Worm (Caenorhabditis elegans) whole organism, L4 larva: Measurements from ENCODE around the gene dgn-2.

Experiments used
- F26F4.8 ChIP-seq: fragments of 200-800 bp; sonication (Bioruptor generic); conservative IDR thresholded peaks from 2 replicates; pipeline ENCODE4 v1.3.6; 2022; ENCODE audit warnings: missing genetic modification characterization, missing compliant biosample characterization
- F49E8.2 ChIP-seq: sonication (generic microtip); optimal IDR thresholded peaks from 2 replicates; lab custom pipeline; 2016; ENCODE audit warnings: missing compliant biosample characterization, mild to moderate bottlenecking, missing genetic modification characterization, borderline replicate concordance
- Y105C5A.15 ChIP-seq: fragments of 200-800 bp; sonication (Bioruptor generic); IDR thresholded peaks from 2 replicates; pipeline ENCODE4 v1.3.6; 2022; ENCODE audit warnings: missing genetic modification characterization, missing compliant biosample characterization
- aha-1 ChIP-seq: fragments of 150-350 bp; peaks from one replicate; lab custom pipeline; 2014; ENCODE audit warnings: missing biosample characterization, missing genetic modification characterization
- arid-1 ChIP-seq: fragments of 200-800 bp; sonication (Bioruptor generic); conservative IDR thresholded peaks from 2 replicates; pipeline ENCODE4 v1.3.6; 2022; ENCODE audit warnings: missing genetic modification reagents, missing genetic modification characterization, missing compliant biosample characterization
- cey-2 ChIP-seq: sonication (generic microtip); optimal IDR thresholded peaks from 3 replicates; lab custom pipeline; 2017; ENCODE audit warnings: missing genetic modification characterization, mild to moderate bottlenecking, missing compliant biosample characterization, antibody characterized with exemption, borderline replicate concordance; ENCODE audit not compliant: insufficient read depth
- daf-12 ChIP-seq: fragments of 150-350 bp; optimal IDR thresholded peaks from 2 replicates; lab custom pipeline; 2014; ENCODE audit warnings: missing biosample characterization, missing genetic modification reagents, missing genetic modification characterization
- dmd-9 ChIP-seq: fragments of 200-800 bp; sonication (Bioruptor generic); IDR thresholded peaks from 2 replicates; pipeline ENCODE4 v1.3.6; 2022; ENCODE audit warnings: missing genetic modification reagents, missing genetic modification characterization, missing compliant biosample characterization
- fos-1 ChIP-seq: fragments of 150-350 bp; optimal IDR thresholded peaks from 2 replicates; lab custom pipeline; 2014; ENCODE audit warnings: missing biosample characterization, missing genetic modification characterization
- hlh-11 ChIP-seq: fragments of 200-800 bp; sonication (Bioruptor generic); optimal IDR thresholded peaks from 2 replicates; lab custom pipeline; 2018; ENCODE audit warnings: mild to moderate bottlenecking, missing genetic modification characterization, missing compliant biosample characterization
- hmg-1.1 ChIP-seq: fragments of 200-800 bp; sonication (Bioruptor generic); IDR thresholded peaks from 2 replicates; pipeline ENCODE4 v1.3.6; 2022; ENCODE audit warnings: missing genetic modification reagents, missing genetic modification characterization, missing compliant biosample characterization
- lin-1 ChIP-seq: fragments of 200-800 bp; sonication (Bioruptor generic); IDR thresholded peaks from 2 replicates; pipeline ENCODE4 v1.3.6; 2022; ENCODE audit warnings: missing genetic modification reagents, missing genetic modification characterization, missing compliant biosample characterization
- lin-15B ChIP-seq: fragments of 150-350 bp; sonication (generic microtip); optimal IDR thresholded peaks from 3 replicates; lab custom pipeline; 2014; ENCODE audit warnings: missing biosample characterization, missing genetic modification characterization
- lin-38 ChIP-seq: fragments of 200-800 bp; sonication (Bioruptor generic); IDR thresholded peaks from 2 replicates; pipeline ENCODE4 v1.3.6; 2022; ENCODE audit warnings: missing genetic modification reagents, missing genetic modification characterization, missing compliant biosample characterization
- mep-1 ChIP-seq: fragments of 150-350 bp; sonication (generic microtip); optimal IDR thresholded peaks from 3 replicates; lab custom pipeline; 2014; ENCODE audit warnings: missing biosample characterization, missing genetic modification characterization
- mes-2 ChIP-seq: sonication (generic microtip); optimal IDR thresholded peaks from 2 replicates; lab custom pipeline; 2016; ENCODE audit warnings: missing genotype, mild to moderate bottlenecking, missing genetic modification characterization, missing compliant biosample characterization; ENCODE audit not compliant: poor library complexity, severe bottlenecking
- mxl-3 ChIP-seq: fragments of 200-800 bp; sonication (Bioruptor generic); optimal IDR thresholded peaks from 2 replicates; lab custom pipeline; 2018; ENCODE audit warnings: mild to moderate bottlenecking, missing genetic modification characterization, missing compliant biosample characterization
- nhr-28 ChIP-seq: fragments of 150-350 bp; optimal IDR thresholded peaks from 2 replicates; lab custom pipeline; 2014; ENCODE audit warnings: missing biosample characterization, missing genetic modification characterization
- nhr-48 ChIP-seq: sonication (generic microtip); optimal IDR thresholded peaks from 2 replicates; lab custom pipeline; 2016; ENCODE audit warnings: mild to moderate bottlenecking, missing genetic modification characterization, missing compliant biosample characterization
- nhr-77 ChIP-seq: fragments of 150-350 bp; optimal IDR thresholded peaks from 2 replicates; lab custom pipeline; 2014; ENCODE audit warnings: missing biosample characterization, missing genetic modification characterization
- pqm-1 ChIP-seq: sonication (generic microtip); optimal IDR thresholded peaks from 2 replicates; lab custom pipeline; 2017; ENCODE audit warnings: missing biosample characterization, missing genetic modification characterization
- rbr-2 ChIP-seq: sonication (generic microtip); optimal IDR thresholded peaks from 2 replicates; lab custom pipeline; 2016; ENCODE audit warnings: missing genotype, missing genetic modification characterization, missing compliant biosample characterization
- set-16 ChIP-seq: fragments of 200-800 bp; sonication (Bioruptor generic); IDR thresholded peaks from 2 replicates; pipeline ENCODE4 v1.3.6; 2022; ENCODE audit warnings: missing genetic modification reagents, missing genetic modification characterization, missing compliant biosample characterization
- snpc-1.2 ChIP-seq: fragments of 200-800 bp; sonication (Bioruptor generic); IDR thresholded peaks from 2 replicates; pipeline ENCODE4 v1.3.6; 2022; ENCODE audit warnings: missing genetic modification reagents, missing genetic modification characterization, missing compliant biosample characterization
- spr-3 ChIP-seq: fragments of 200-800 bp; sonication (Bioruptor generic); optimal IDR thresholded peaks from 2 replicates; lab custom pipeline; 2018; ENCODE audit warnings: mild to moderate bottlenecking, missing genetic modification characterization, missing compliant biosample characterization
- tag-97 ChIP-seq: fragments of 200-800 bp; sonication (Bioruptor generic); IDR thresholded peaks from 2 replicates; pipeline ENCODE4 v1.3.6; 2022; ENCODE audit warnings: missing genetic modification characterization, missing compliant biosample characterization
- unc-39 ChIP-seq: sonication (generic microtip); optimal IDR thresholded peaks from 2 replicates; lab custom pipeline; 2017; ENCODE audit warnings: missing biosample characterization, missing genetic modification characterization
- unc-62 ChIP-seq, 3 experiments: fragments of 150-350 bp in 1 of 3; sonication (generic microtip); optimal IDR thresholded peaks in 2 of 3; peaks in 1 of 3; 1 replicate in 1 of 3; 2 replicates in 2 of 3; lab custom pipeline; 2014 to 2017; ENCODE audit warnings: missing biosample characterization in 3 of 3, missing genetic modification characterization in 3 of 3, missing genetic modification reagents in 3 of 3, missing genotype in 1 of 3
- zfp-2 ChIP-seq: sonication (generic microtip); optimal IDR thresholded peaks from 2 replicates; lab custom pipeline; 2016; ENCODE audit warnings: mild to moderate bottlenecking, missing genetic modification characterization, missing compliant biosample characterization
- zip-2 ChIP-seq: fragments of 150-350 bp; optimal IDR thresholded peaks from 2 replicates; lab custom pipeline; 2014; ENCODE audit warnings: missing biosample characterization, missing genetic modification characterization
- ztf-7 ChIP-seq: fragments of 150-350 bp; optimal IDR thresholded peaks from 2 replicates; lab custom pipeline; 2014; ENCODE audit warnings: missing biosample characterization, missing genetic modification characterization

dgn-2 gene

DNA sequence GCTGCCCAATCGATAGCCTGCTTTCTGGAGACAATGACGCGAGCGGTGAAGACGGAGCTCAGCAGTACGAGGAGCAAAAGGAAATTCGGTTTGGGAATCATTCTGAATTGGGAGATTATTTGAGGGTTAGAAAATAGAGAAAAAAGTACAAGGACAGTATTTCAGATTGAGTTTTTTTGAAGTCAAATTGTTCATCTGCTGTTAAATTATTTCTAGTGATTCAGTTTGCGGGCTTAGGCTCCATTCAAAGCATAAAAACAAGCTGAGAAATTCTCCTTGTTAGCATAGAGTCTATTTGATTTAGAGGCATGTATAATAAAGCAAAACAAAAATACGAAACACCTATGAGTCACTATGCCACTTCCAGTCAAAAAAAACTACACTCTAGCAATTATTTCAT is at the start of gene dgn-2:
dgn-2 (minus strand) TSS at position 101 of the 400 bp plus-strand sequence.
- TF ChIP-seq nhr-48 (tag; lab: Kevin White, UChicago) (no peak), spr-3 (GFP tag; lab: Kevin White, UChicago) (no peak), zip-2 (tag; lab: Kevin White, UChicago) (no peak), Y105C5A.15 (no peak), zfp-2 (tag; lab: Kevin White, UChicago) (no peak), arid-1 (no peak), lin-15B (tag; lab: Kevin White, UChicago) (no peak), unc-62 (GFP tag; optimal IDR thresholded peaks at IDR 0.05 in 1 of 2; lab: Kevin White, UChicago) (no peak), unc-62 (tag; optimal IDR thresholded peaks at IDR 0.05; lab: Kevin White, UChicago) (no peak), daf-12 (tag; lab: Kevin White, UChicago) (no peak), hmg-1.1 (GFP tag; lab: Robert Waterston, UW) (no peak), ztf-7 (tag; lab: Kevin White, UChicago) (no peak), set-16 (GFP tag; lab: Robert Waterston, UW) (no peak), lin-1 (GFP tag; lab: Robert Waterston, UW) (no peak), nhr-77 (tag; lab: Kevin White, UChicago) (no peak), F49E8.2 (tag; lab: Kevin White, UChicago) (no peak), hlh-11 (tag; lab: Kevin White, UChicago) (no peak)

DNA sequence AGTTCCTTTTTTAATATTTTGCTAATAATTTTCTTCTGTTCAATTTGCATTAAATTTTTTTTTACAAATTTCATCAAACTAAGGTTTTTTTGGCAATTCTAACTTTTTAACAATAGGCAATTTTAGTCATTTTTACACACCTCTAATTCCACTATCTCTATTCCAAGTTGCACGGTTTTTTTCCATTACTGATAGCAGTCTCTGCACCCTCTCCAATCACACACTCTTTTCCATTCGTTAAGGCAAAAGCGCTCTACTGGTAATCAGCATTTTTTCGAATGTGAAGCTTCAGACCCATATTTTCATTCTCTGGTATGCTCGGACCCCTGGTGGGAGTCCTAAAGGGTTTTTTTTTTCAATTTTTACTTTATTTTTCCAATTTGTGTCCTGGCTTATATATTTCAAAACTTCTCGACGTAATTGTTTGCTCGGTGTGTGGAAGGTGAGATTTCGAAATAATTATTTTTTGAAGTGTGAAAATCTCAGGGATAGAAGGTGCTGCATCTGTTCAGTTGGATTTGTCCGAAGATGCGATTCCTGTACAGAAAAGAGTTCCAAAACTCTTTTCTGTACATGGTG is 49.5 kb upstream of the dgn-2 start, which contains the start of the genes F19G12.4 and F19G12.8:
F19G12.4 (plus strand) TSS at position 529 of the 579 bp plus-strand sequence.
F19G12.8 (plus strand) TSS at position 545 of the 579 bp plus-strand sequence.
- TF ChIP-seq mxl-3 (GFP tag; lab: Kevin White, UChicago) (no peak), unc-39 (tag; lab: Kevin White, UChicago) (no peak), pqm-1 (tag; lab: Kevin White, UChicago) (peak; percentile 83), nhr-28 (tag; lab: Kevin White, UChicago) (peak; percentile 48), aha-1 (peak; percentile 88)

DNA sequence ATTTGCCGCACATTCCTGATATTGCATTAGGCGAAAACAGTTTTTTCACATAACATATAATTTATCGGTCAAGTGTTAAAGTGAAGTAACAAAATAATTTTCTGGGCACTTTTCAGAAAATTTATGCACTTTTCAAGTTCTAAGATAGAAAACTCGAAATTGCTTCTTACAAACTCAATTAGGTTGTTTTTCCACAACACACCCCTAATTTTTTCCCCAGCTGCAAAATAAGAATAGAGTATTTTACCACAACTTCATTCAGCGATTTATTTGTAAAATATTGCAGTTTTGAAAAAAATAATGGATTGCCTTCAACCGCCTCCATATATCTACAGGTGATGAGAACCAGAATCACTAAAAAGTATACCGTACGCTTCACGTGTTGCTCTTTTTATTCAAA is 45.5 kb upstream of the dgn-2 start, which contains the start of gene srh-19:
srh-19 (plus strand) TSS at position 301 of the 400 bp plus-strand sequence.
- peak in 1 of 2 experiments; percentile 38 for TF ChIP-seq unc-62 (GFP tag; optimal IDR thresholded peaks at IDR 0.05 in 1 of 2; lab: Kevin White, UChicago)
- no peak for TF ChIP-seq unc-62 (tag; optimal IDR thresholded peaks at IDR 0.05; lab: Kevin White, UChicago)
- TF ChIP-seq rbr-2, result no peak

DNA sequence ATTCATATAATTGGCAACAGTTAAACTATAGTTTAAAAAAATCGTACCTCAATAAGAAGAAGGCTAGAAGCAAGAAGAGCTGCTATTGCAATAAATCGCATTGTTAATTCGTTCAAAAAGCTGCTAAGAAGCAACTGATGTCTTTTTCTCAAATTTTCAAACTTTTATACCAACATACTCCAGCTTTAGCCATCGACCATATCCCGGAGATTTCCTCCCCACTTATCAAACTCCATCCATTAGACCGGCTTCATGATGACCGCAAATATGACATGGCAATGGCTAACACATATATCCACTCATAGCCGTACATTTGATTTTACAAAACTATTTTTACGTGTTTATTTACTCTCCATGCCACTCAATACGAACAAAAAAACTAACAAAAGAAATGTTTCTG is 43.2 kb upstream of the dgn-2 start, which contains the start of gene abu-2:
abu-2 (minus strand) TSS at position 101 of the 400 bp plus-strand sequence.
- TF ChIP-seq lin-15B (tag; lab: Kevin White, UChicago) (no peak), cey-2 (tag; lab: Kevin White, UChicago) (no peak), mep-1 (no peak), fos-1 (tag; lab: Kevin White, UChicago) (no peak), snpc-1.2 (GFP tag; lab: Robert Waterston, UW) (no peak), F26F4.8 (GFP tag; lab: Robert Waterston, UW) (no peak), tag-97 (GFP tag; lab: Robert Waterston, UW) (no peak)
- TF ChIP-seq, all 104 proteins: peak for 0

DNA sequence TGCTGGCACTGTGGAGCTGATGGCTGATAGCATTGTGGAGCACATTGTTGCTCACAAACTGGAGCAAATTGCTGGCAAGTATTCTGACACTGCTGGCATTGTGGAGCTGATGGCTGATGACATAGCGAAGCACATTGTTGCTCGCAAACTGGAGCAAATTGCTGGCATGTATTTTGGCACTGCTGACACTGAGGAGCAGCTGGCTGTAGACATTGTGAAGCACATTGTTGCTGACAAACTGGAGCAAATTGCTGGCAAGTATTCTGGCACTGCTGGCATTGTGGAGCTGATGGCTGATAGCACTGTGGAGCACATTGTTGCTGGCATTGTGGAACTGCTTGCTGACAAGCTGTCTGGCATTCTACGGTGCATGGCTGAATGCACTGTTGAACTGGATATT is 41.9 kb upstream of the dgn-2 start:
- TF ChIP-seq zip-2 (tag; lab: Kevin White, UChicago) (no peak), dmd-9 (GFP tag; lab: Robert Waterston, UW) (no peak), aha-1 (peak; percentile 91), lin-38 (GFP tag; lab: Robert Waterston, UW) (no peak), mes-2 (no peak), snpc-1.2 (GFP tag; lab: Robert Waterston, UW) (no peak)
- TF ChIP-seq, all 104 proteins: peak for 1
